Fruit fly (Drosophila melanogaster): ENCODE measurements around the gene CG14630.

Gene CG14630

dm6 chrX:1050617-1051250, 19.4 kb downstream of the CG14630 start:
- TF ChIP-seq psq (optimal IDR thresholded peaks at IDR 0.05) (no peak), h (optimal IDR thresholded peaks at IDR 0.05) (no peak), Sin3A (optimal IDR thresholded peaks at IDR 0.05) (no peak), insv (optimal IDR thresholded peaks at IDR 0.05) (no peak), Myc (optimal IDR thresholded peaks at IDR 0.05) (no peak), ttk (optimal IDR thresholded peaks at IDR 0.05) (no peak)

dm6 chrX:1051251-1051629, 19.9 kb downstream of the CG14630 start, which contains the start of gene CG14629:
Gene CG14629, plus strand, starts transcription at chrX:1051525.
- no peak for TF ChIP-seq Myc (optimal IDR thresholded peaks at IDR 0.05)
- TF ChIP-seq h (optimal IDR thresholded peaks at IDR 0.05) = no peak
- no peak for TF ChIP-seq Sin3A (optimal IDR thresholded peaks at IDR 0.05)
- no peak for TF ChIP-seq insv (optimal IDR thresholded peaks at IDR 0.05)
- no peak for TF ChIP-seq ttk (optimal IDR thresholded peaks at IDR 0.05)
- no peak for TF ChIP-seq psq (optimal IDR thresholded peaks at IDR 0.05)

- TF ChIP-seq psq (optimal IDR thresholded peaks at IDR 0.05) = no peak
Measured at dm6 chrX:1052684-1053389, 21.5 kb downstream of the CG14630 start.

dm6 chrX:1056338-1056737, 25.0 kb downstream of the CG14630 start:
- no peak for TF ChIP-seq h (optimal IDR thresholded peaks at IDR 0.05)
- no peak for TF ChIP-seq psq (optimal IDR thresholded peaks at IDR 0.05)
- TF ChIP-seq ttk (optimal IDR thresholded peaks at IDR 0.05) = no peak
- no peak for TF ChIP-seq Sin3A (optimal IDR thresholded peaks at IDR 0.05)
- no peak for TF ChIP-seq Myc (optimal IDR thresholded peaks at IDR 0.05)
- TF ChIP-seq insv (optimal IDR thresholded peaks at IDR 0.05) = no peak

dm6 chrX:1063143-1063542, 31.8 kb downstream of the CG14630 start:
- TF ChIP-seq h (optimal IDR thresholded peaks at IDR 0.05) (no peak), Myc (optimal IDR thresholded peaks at IDR 0.05) (no peak), insv (optimal IDR thresholded peaks at IDR 0.05) (no peak), psq (optimal IDR thresholded peaks at IDR 0.05) (no peak), ttk (optimal IDR thresholded peaks at IDR 0.05) (no peak), Sin3A (optimal IDR thresholded peaks at IDR 0.05) (no peak)

dm6 chrX:1080715-1081114, 49.4 kb downstream of the CG14630 start:
- no peak for TF ChIP-seq insv (optimal IDR thresholded peaks at IDR 0.05)
- TF ChIP-seq h (optimal IDR thresholded peaks at IDR 0.05) = no peak
- no peak for TF ChIP-seq Sin3A (optimal IDR thresholded peaks at IDR 0.05)
- TF ChIP-seq ttk (optimal IDR thresholded peaks at IDR 0.05) = no peak

dm6 chrX:1082417-1082816, 51.1 kb downstream of the CG14630 start:
- TF ChIP-seq h (optimal IDR thresholded peaks at IDR 0.05) = no peak
- TF ChIP-seq insv (optimal IDR thresholded peaks at IDR 0.05) = no peak
- TF ChIP-seq psq (optimal IDR thresholded peaks at IDR 0.05) = no peak
- no peak for TF ChIP-seq Myc (optimal IDR thresholded peaks at IDR 0.05)
- TF ChIP-seq ttk (optimal IDR thresholded peaks at IDR 0.05) = no peak
- no peak for TF ChIP-seq Sin3A (optimal IDR thresholded peaks at IDR 0.05)

All from Kc167 (cell line).